Fruit fly (Drosophila melanogaster): Measurements from ENCODE around the gene Sarm.

The Sarm gene

DNA sequence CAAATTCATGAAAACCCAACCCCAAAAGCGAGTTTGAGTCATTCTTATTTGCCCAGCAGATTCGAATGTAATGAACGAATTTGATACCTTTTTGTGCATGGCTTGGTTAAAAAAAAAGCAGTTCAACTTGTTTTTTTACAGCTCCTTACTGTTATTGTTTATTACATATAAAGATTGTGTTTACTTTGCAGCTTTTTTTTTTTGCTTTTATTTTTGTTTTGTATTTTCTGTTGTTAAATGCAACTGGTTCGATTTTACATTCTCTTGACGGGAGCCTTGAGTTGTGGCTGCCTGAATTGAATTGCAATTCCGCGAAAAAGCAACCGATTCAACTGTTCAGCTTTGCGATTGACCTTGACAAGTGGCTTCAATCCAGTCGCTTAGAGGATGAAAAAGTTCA lies 90.9 kb downstream of the Sarm start:
- TF ChIP-seq trh (GFP tag; optimal IDR thresholded peaks at IDR 0.05) = no peak
- peak; percentile 62 for TF ChIP-seq nom (GFP tag; optimal IDR thresholded peaks at IDR 0.05)

DNA sequence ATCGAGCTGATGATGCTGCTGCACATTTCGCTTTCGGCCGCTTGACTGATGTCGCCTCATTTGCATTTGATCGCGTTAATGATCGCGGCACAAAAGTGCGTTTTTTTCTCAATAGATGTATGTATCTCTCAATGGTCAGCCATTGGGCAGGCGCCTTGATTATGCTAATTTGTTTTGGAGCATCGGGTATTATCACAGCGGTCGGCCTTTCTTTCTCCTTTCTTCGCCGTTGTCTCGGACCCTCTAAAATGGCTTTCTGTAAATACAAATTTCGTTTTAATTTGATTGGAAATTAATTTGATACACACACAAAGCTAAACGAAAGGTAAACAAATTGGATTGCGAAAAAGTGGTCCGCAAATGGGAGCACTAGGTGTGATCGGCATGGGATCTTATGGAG lies 91.7 kb downstream of the Sarm start:
- TF ChIP-seq nom (GFP tag; optimal IDR thresholded peaks at IDR 0.05) (no peak), Dll (GFP tag; IDR thresholded peaks at IDR 0.05; ENCODE audit: partially characterized antibody) (no peak), abd-A (tag; optimal IDR thresholded peaks at IDR 0.05) (peak; percentile 59), sqz (GFP tag; optimal IDR thresholded peaks at IDR 0.05) (peak; percentile 27), Awh (GFP tag; IDR thresholded peaks at IDR 0.05) (0 out of 2 replicates have a peak, but pooled peaks have one; percentile 5), aop (GFP tag; IDR thresholded peaks at IDR 0.05) (no peak), Vsx1 (GFP tag; optimal IDR thresholded peaks at IDR 0.05) (peak; percentile 8), Oli (tag; optimal IDR thresholded peaks at IDR 0.05) (no peak), hbn (GFP tag; IDR thresholded peaks at IDR 0.05; ENCODE audit: partially characterized antibody) (no peak), HLH4C (GFP tag; IDR thresholded peaks at IDR 0.05; ENCODE audit: partially characterized antibody) (no peak), bowl (GFP tag; IDR thresholded peaks at IDR 0.05) (no peak), Pdp1 (GFP tag; optimal IDR thresholded peaks at IDR 0.05) (peak in 1 of 2 experiments; percentile 44), gsb-n (tag; optimal IDR thresholded peaks at IDR 0.05) (peak; percentile 7), oc (tag; optimal IDR thresholded peaks at IDR 0.05) (peak; percentile 79), vvl (GFP tag; IDR thresholded peaks at IDR 0.05) (peak; percentile 79; the same call in 1 of the 2 replicates)

DNA sequence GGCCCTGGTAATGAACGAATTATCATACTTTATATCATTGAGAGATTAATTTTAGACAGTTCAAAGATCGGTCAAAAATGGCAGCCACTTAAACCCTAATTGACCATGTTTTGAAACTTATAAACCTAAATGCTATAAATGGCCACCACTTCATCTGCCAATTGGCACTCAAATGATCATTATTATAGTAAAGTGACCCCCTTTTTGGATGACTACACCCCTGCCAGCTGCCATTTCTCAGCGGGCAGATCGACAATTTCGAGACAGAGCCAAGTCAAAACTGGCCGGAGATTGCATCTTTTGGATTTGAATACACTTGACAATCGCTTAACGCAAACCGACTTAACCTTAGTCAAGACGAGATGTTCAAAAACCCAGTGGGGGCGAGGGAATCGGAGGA lies 92.5 kb downstream of the Sarm start:
- TF ChIP-seq maf-S (GFP tag; optimal IDR thresholded peaks at IDR 0.05) = no peak
- TF ChIP-seq nau (GFP tag; optimal IDR thresholded peaks at IDR 0.05) = no peak
- TF ChIP-seq stc (GFP tag; IDR thresholded peaks at IDR 0.05) = no peak
- TF ChIP-seq CG11504 (tag; optimal IDR thresholded peaks at IDR 0.05) = peak; percentile 12
- peak; percentile 57 for TF ChIP-seq sens (GFP tag)
- peak; percentile 29 for TF ChIP-seq dmrt99B (tag; optimal IDR thresholded peaks at IDR 0.05)
- TF ChIP-seq Hr51 (GFP tag; optimal IDR thresholded peaks at IDR 0.05) = peak in 1 of 2 experiments; percentile 22
- TF ChIP-seq CG16863 (GFP tag; optimal IDR thresholded peaks at IDR 0.05) = no peak
- TF ChIP-seq CG14441 (GFP tag; IDR thresholded peaks at IDR 0.05) = peak; percentile 48; the same call in 1 of the 2 replicates
- peak; percentile 41; the same call in 1 of the 2 replicates for TF ChIP-seq Drgx (GFP tag; IDR thresholded peaks at IDR 0.05)
- no peak for TF ChIP-seq CG9876 (GFP tag; optimal IDR thresholded peaks at IDR 0.05)

DNA sequence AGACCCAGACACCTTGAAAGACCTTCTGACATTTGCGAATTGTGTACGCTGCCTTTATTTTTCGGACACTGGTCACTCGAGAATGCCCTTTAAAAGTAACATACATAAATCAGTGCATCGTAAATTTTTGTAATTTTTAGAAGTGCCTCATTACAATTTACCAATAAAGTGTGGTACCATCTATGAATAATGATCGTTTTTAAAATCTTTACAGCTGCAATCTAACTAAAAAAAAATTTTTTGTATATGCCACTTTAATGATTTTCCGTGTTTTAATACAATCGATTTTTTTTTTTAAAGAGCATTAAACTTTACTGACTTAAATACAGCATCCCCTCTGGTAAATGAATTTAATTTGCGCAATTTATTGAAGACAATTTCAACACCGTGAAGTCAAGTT lies 93.4 kb downstream of the Sarm start:
- TF ChIP-seq CG7839 (tag; optimal IDR thresholded peaks at IDR 0.05) = no peak
- TF ChIP-seq CG10431 (GFP tag; optimal IDR thresholded peaks at IDR 0.05) = no peak
- no peak for TF ChIP-seq ftz-f1 (GFP tag; optimal IDR thresholded peaks at IDR 0.05)

Data from whole organism, embryonic.